ENCODE assay signal across 1 fruit fly cellular context in the genomic region with DNA sequence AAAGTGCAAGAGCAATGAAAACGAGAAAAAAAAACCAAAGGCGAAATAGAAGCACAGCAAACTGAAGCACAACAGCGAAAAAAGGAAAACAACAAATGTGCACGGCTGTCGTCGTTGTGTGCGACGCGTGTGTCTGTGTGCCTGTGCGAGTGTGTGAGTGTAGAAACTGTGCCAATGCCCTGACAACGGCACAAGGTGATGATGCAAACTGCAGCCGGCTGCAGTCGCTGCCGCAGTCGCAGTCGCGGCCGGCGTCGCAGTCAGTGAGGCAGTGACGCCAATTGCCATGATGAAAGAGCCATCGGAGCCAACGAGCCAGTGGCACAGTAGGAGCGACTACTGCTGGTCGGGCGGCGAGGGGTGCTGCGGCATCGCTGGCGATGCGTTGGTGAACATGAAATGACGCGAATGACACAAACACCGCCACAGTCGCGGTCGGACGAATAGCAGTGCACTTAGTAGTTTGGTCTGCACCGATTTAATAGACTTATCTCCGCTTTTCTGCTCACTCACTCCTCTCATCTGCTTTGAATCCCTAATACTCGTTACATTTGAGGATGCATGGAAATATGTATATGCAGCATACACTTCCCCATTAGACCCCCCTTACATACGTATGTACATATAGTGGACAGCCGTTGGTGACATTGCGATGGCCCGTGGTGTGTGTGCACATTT.
TF ChIP-seq lines count a peak whose summit lies in the region.

No protein-coding gene starts in this region.

TF ChIP-seq in whole organism, embryonic, 481 proteins besides CTCF, POLR2A, EP300 and RAD21 (continued from another document and continues in another):
- peak; percentile 20 for TF ChIP-seq CG6654 (GFP tag; optimal IDR thresholded peaks at IDR 0.05; lab: Kevin White, UChicago)
- TF ChIP-seq hkb (optimal IDR thresholded peaks at IDR 0.05; lab: Kevin White, UChicago): no peak
- peak; percentile 66 for TF ChIP-seq hkb (GFP tag; IDR thresholded peaks at IDR 0.05; lab: Robert Waterston, UW)
- no peak for TF ChIP-seq CrebB (tag; optimal IDR thresholded peaks at IDR 0.05; lab: Kevin White, UChicago)
- peak; percentile 82 for TF ChIP-seq CG13424 (tag; optimal IDR thresholded peaks at IDR 0.05; lab: Kevin White, UChicago)
- peak; percentile 8 to 26 for TF ChIP-seq chif (GFP tag; optimal IDR thresholded peaks at IDR 0.05; lab: Kevin White, UChicago)
- TF ChIP-seq exex (tag; optimal IDR thresholded peaks at IDR 0.05; lab: Kevin White, UChicago): no peak
- TF ChIP-seq CG10431 (GFP tag; optimal IDR thresholded peaks at IDR 0.05; lab: Kevin White, UChicago): peak; percentile 25
- peak; percentile 46 for TF ChIP-seq CG12659 (GFP tag; optimal IDR thresholded peaks at IDR 0.05; lab: Kevin White, UChicago)
- no peak for TF ChIP-seq pan (optimal IDR thresholded peaks at IDR 0.05; lab: Kevin White, UChicago)
- peak in 1 of 2 experiments; percentile 52 for TF ChIP-seq pan (GFP tag; optimal IDR thresholded peaks at IDR 0.05 in 1 of 2, IDR thresholded peaks at IDR 0.05 in 1 of 2)
- no peak for TF ChIP-seq CG7786 (GFP tag; optimal IDR thresholded peaks at IDR 0.05; lab: Kevin White, UChicago)
- TF ChIP-seq Nf-YB (GFP tag; optimal IDR thresholded peaks at IDR 0.05; lab: Kevin White, UChicago): peak; percentile 39
- no peak for TF ChIP-seq CG4854 (GFP tag; optimal IDR thresholded peaks at IDR 0.05; lab: Kevin White, UChicago)
- TF ChIP-seq CG15479 (GFP tag; optimal IDR thresholded peaks at IDR 0.05; lab: Kevin White, UChicago): no peak
- peak; percentile 59 for TF ChIP-seq CG11723 (GFP tag; optimal IDR thresholded peaks at IDR 0.05; lab: Kevin White, UChicago)
- peak; percentile 41 for TF ChIP-seq kay (GFP tag; optimal IDR thresholded peaks at IDR 0.05; lab: Kevin White, UChicago)
- TF ChIP-seq CG3065 (GFP tag; optimal IDR thresholded peaks at IDR 0.05; lab: Kevin White, UChicago): no peak
- TF ChIP-seq Sin3A (optimal IDR thresholded peaks at IDR 0.05; lab: Kevin White, UChicago): no peak
- no peak for TF ChIP-seq CG4617 (GFP tag; optimal IDR thresholded peaks at IDR 0.05; lab: Kevin White, UChicago; ENCODE audit: borderline replicate concordance)
- TF ChIP-seq Hr3 (GFP tag; optimal IDR thresholded peaks at IDR 0.05; lab: Kevin White, UChicago): peak; percentile 46
- TF ChIP-seq CG7839 (tag; optimal IDR thresholded peaks at IDR 0.05; lab: Kevin White, UChicago): peak; percentile 72
- TF ChIP-seq Kr (GFP tag; optimal IDR thresholded peaks at IDR 0.05; lab: Kevin White, UChicago): no peak
- TF ChIP-seq lab (GFP tag; optimal IDR thresholded peaks at IDR 0.05; lab: Kevin White, UChicago): peak; percentile 55
- TF ChIP-seq Xbp1 (GFP tag; optimal IDR thresholded peaks at IDR 0.05; lab: Kevin White, UChicago): peak; percentile 39
- TF ChIP-seq CG13775 (GFP tag; optimal IDR thresholded peaks at IDR 0.05; lab: Kevin White, UChicago): no peak
- TF ChIP-seq slp2 (GFP tag; optimal IDR thresholded peaks at IDR 0.05; lab: Kevin White, UChicago): peak; percentile 47
- TF ChIP-seq CG2678 (tag; optimal IDR thresholded peaks at IDR 0.05; lab: Kevin White, UChicago): peak; percentile 78
- TF ChIP-seq pfk (GFP tag; optimal IDR thresholded peaks at IDR 0.05; lab: Kevin White, UChicago): no peak
- TF ChIP-seq Doc2 (GFP tag; IDR thresholded peaks at IDR 0.05; lab: Robert Waterston, UW): no peak
- 0 out of 3 replicates have a peak, but pooled peaks have one; percentile 23 for TF ChIP-seq Aef1 (GFP tag; IDR thresholded peaks at IDR 0.05; lab: Robert Waterston, UW)
- TF ChIP-seq CG7963 (GFP tag; IDR thresholded peaks at IDR 0.05; lab: Robert Waterston, UW; ENCODE audit: partially characterized antibody): no peak
- no peak; the same call in 1 of the 2 replicates for TF ChIP-seq Lim3 (GFP tag; IDR thresholded peaks at IDR 0.05; lab: Robert Waterston, UW)
- TF ChIP-seq Blimp-1 (GFP tag; optimal IDR thresholded peaks at IDR 0.05; lab: Kevin White, UChicago): peak; percentile 63
- peak; percentile 42 to 77 for TF ChIP-seq bsh (GFP tag; optimal IDR thresholded peaks at IDR 0.05; lab: Kevin White, UChicago)
- TF ChIP-seq Atf3 (GFP tag; optimal IDR thresholded peaks at IDR 0.05; lab: Kevin White, UChicago): peak; percentile 6
- TF ChIP-seq Hmr (GFP tag; optimal IDR thresholded peaks at IDR 0.05; lab: Kevin White, UChicago): peak; percentile 2
- TF ChIP-seq CG30020 (tag; optimal IDR thresholded peaks at IDR 0.05; lab: Kevin White, UChicago): peak; percentile 4
- peak; percentile 5 for TF ChIP-seq HmgZ (tag; optimal IDR thresholded peaks at IDR 0.05; lab: Kevin White, UChicago)
- no peak for TF ChIP-seq CG12155 (GFP tag; optimal IDR thresholded peaks at IDR 0.05; lab: Kevin White, UChicago)
- no peak for TF ChIP-seq gcm2 (GFP tag; optimal IDR thresholded peaks at IDR 0.05; lab: Kevin White, UChicago)
- TF ChIP-seq gce (GFP tag; IDR thresholded peaks at IDR 0.05; lab: Robert Waterston, UW): 0 out of 3 replicates have a peak, but pooled peaks have one; percentile 56
- peak; percentile 41 for TF ChIP-seq Deaf1 (tag; optimal IDR thresholded peaks at IDR 0.05; lab: Kevin White, UChicago)
- no peak for TF ChIP-seq Hey (tag; optimal IDR thresholded peaks at IDR 0.05; lab: Kevin White, UChicago)
- TF ChIP-seq oc (tag; optimal IDR thresholded peaks at IDR 0.05; lab: Kevin White, UChicago): peak; percentile 55
- peak; percentile 16 for TF ChIP-seq Mes4 (GFP tag; optimal IDR thresholded peaks at IDR 0.05; lab: Kevin White, UChicago)
- peak; percentile 65 for TF ChIP-seq CG4424 (GFP tag; optimal IDR thresholded peaks at IDR 0.05; lab: Kevin White, UChicago)
- TF ChIP-seq br (optimal IDR thresholded peaks at IDR 0.05; lab: Kevin White, UChicago): no peak
- TF ChIP-seq chm (GFP tag; IDR thresholded peaks at IDR 0.05; lab: Robert Waterston, UW): no peak
- TF ChIP-seq ranshi (GFP tag; IDR thresholded peaks at IDR 0.05; lab: Robert Waterston, UW): peak; percentile 43; the same call in 1 of the 2 replicates
- TF ChIP-seq CG9876 (GFP tag; optimal IDR thresholded peaks at IDR 0.05; lab: Kevin White, UChicago): peak; percentile 3
- peak; percentile 75 for TF ChIP-seq CG5180 (GFP tag; optimal IDR thresholded peaks at IDR 0.05; lab: Kevin White, UChicago)
- TF ChIP-seq CG12299 (tag; optimal IDR thresholded peaks at IDR 0.05; lab: Kevin White, UChicago): peak; percentile 9
- peak; percentile 10 for TF ChIP-seq Side (GFP tag; optimal IDR thresholded peaks at IDR 0.05; lab: Kevin White, UChicago)
- TF ChIP-seq croc (GFP tag; conservative IDR thresholded peaks at IDR 0.05; lab: Robert Waterston, UW): peak; percentile 60
- TF ChIP-seq tx (GFP tag; optimal IDR thresholded peaks at IDR 0.05; lab: Kevin White, UChicago): no peak
- TF ChIP-seq lov (optimal IDR thresholded peaks at IDR 0.05; lab: Kevin White, UChicago): no peak
- no peak for TF ChIP-seq lov (GFP tag; IDR thresholded peaks at IDR 0.05; lab: Robert Waterston, UW)
- peak; percentile 66; the same call in 1 of the 3 replicates for TF ChIP-seq so (GFP tag; IDR thresholded peaks at IDR 0.05; lab: Robert Waterston, UW)
- no peak for TF ChIP-seq CG14860 (GFP tag; IDR thresholded peaks at IDR 0.05; lab: Robert Waterston, UW; ENCODE audit: partially characterized antibody)
- TF ChIP-seq trh (GFP tag; optimal IDR thresholded peaks at IDR 0.05; lab: Kevin White, UChicago): no peak
- TF ChIP-seq CG6813 (GFP tag; optimal IDR thresholded peaks at IDR 0.05; lab: Kevin White, UChicago): no peak
- no peak for TF ChIP-seq YL-1 (GFP tag; optimal IDR thresholded peaks at IDR 0.05; lab: Kevin White, UChicago)
- TF ChIP-seq CG8281 (tag; optimal IDR thresholded peaks at IDR 0.05; lab: Kevin White, UChicago): peak; percentile 58
- peak; percentile 65 for TF ChIP-seq salm (tag; optimal IDR thresholded peaks at IDR 0.05; lab: Kevin White, UChicago)
- peak; percentile 19 for TF ChIP-seq scrt (GFP tag; optimal IDR thresholded peaks at IDR 0.05; lab: Kevin White, UChicago)
- TF ChIP-seq fru (optimal IDR thresholded peaks at IDR 0.05; lab: Kevin White, UChicago): no peak
- TF ChIP-seq NK7.1 (GFP tag; optimal IDR thresholded peaks at IDR 0.05; lab: Kevin White, UChicago): no peak
- TF ChIP-seq PHDP (tag; optimal IDR thresholded peaks at IDR 0.05; lab: Kevin White, UChicago): peak; percentile 39
- no peak for TF ChIP-seq ato (GFP tag; IDR thresholded peaks at IDR 0.05; lab: Robert Waterston, UW; ENCODE audit: partially characterized antibody)
- TF ChIP-seq CG8359 (GFP tag; optimal IDR thresholded peaks at IDR 0.05; lab: Kevin White, UChicago; ENCODE audit: borderline replicate concordance): peak; percentile 32
- TF ChIP-seq h (optimal IDR thresholded peaks at IDR 0.05; lab: Kevin White, UChicago): no peak
- TF ChIP-seq klu (GFP tag; IDR thresholded peaks at IDR 0.05; lab: Robert Waterston, UW): no peak
- TF ChIP-seq Dad (GFP tag; optimal IDR thresholded peaks at IDR 0.05; lab: Kevin White, UChicago): no peak
- TF ChIP-seq CG10147 (GFP tag; optimal IDR thresholded peaks at IDR 0.05; lab: Kevin White, UChicago): no peak
- TF ChIP-seq wek (GFP tag; optimal IDR thresholded peaks at IDR 0.05; lab: Kevin White, UChicago): peak; percentile 61
- TF ChIP-seq fd64A (GFP tag; optimal IDR thresholded peaks at IDR 0.05; lab: Kevin White, UChicago): peak; percentile 75
- no peak for TF ChIP-seq CG18476 (GFP tag; optimal IDR thresholded peaks at IDR 0.05; lab: Kevin White, UChicago)
- peak; percentile 57 for TF ChIP-seq CG10209 (GFP tag; optimal IDR thresholded peaks at IDR 0.05; lab: Kevin White, UChicago)
- TF ChIP-seq CG8765 (GFP tag; IDR thresholded peaks at IDR 0.05; lab: Robert Waterston, UW): no peak
- no peak for TF ChIP-seq CG32532 (GFP tag; IDR thresholded peaks at IDR 0.05; lab: Robert Waterston, UW)
- peak; percentile 32; the same call in 1 of the 3 replicates for TF ChIP-seq CG11560 (tag; IDR thresholded peaks at IDR 0.05; lab: Robert Waterston, UW)
- TF ChIP-seq tup (GFP tag; optimal IDR thresholded peaks at IDR 0.05; lab: Kevin White, UChicago): no peak
- TF ChIP-seq CG15269 (tag; optimal IDR thresholded peaks at IDR 0.05; lab: Kevin White, UChicago): peak; percentile 52
- no peak for TF ChIP-seq CG43689 (GFP tag; IDR thresholded peaks at IDR 0.05; lab: Robert Waterston, UW)
- 0 out of 2 replicates have a peak, but pooled peaks have one; percentile 46 for TF ChIP-seq CG32767 (GFP tag; IDR thresholded peaks at IDR 0.05; lab: Robert Waterston, UW)
- TF ChIP-seq sob (GFP tag; IDR thresholded peaks at IDR 0.05; lab: Robert Waterston, UW): no peak
- no peak for TF ChIP-seq lbe (GFP tag; optimal IDR thresholded peaks at IDR 0.05; lab: Kevin White, UChicago)
- TF ChIP-seq HLH3B (GFP tag; IDR thresholded peaks at IDR 0.05; lab: Robert Waterston, UW): peak; percentile 61; the same call in 1 of the 2 replicates
- peak; percentile 54 for TF ChIP-seq Fer1 (GFP tag; optimal IDR thresholded peaks at IDR 0.05; lab: Kevin White, UChicago)
- TF ChIP-seq CG13894 (tag; optimal IDR thresholded peaks at IDR 0.05; lab: Kevin White, UChicago): no peak
- TF ChIP-seq sens-2 (GFP tag; IDR thresholded peaks at IDR 0.05; lab: Robert Waterston, UW): peak; percentile 48; the same call in 1 of the 2 replicates
- no peak for TF ChIP-seq C15 (GFP tag; IDR thresholded peaks at IDR 0.05; lab: Robert Waterston, UW)
- 0 out of 3 replicates have a peak, but pooled peaks have one; percentile 46 for TF ChIP-seq ase (GFP tag; IDR thresholded peaks at IDR 0.05; lab: Robert Waterston, UW)
- TF ChIP-seq CG31224 (GFP tag; IDR thresholded peaks at IDR 0.05; lab: Robert Waterston, UW): no peak
- peak; percentile 32 for TF ChIP-seq sug (tag; optimal IDR thresholded peaks at IDR 0.05; lab: Kevin White, UChicago)
- TF ChIP-seq CG11085 (GFP tag; IDR thresholded peaks at IDR 0.05; lab: Robert Waterston, UW): no peak
- TF ChIP-seq MBD-R2 (GFP tag; IDR thresholded peaks at IDR 0.05; lab: Robert Waterston, UW): no peak
- TF ChIP-seq hth (optimal IDR thresholded peaks at IDR 0.05; lab: Kevin White, UChicago): no peak
- TF ChIP-seq CG9727 (GFP tag; optimal IDR thresholded peaks at IDR 0.05; lab: Kevin White, UChicago): no peak
- no peak for TF ChIP-seq Usf (GFP tag; optimal IDR thresholded peaks at IDR 0.05; lab: Kevin White, UChicago)
- TF ChIP-seq stc (GFP tag; IDR thresholded peaks at IDR 0.05; lab: Robert Waterston, UW): peak; percentile 56
- TF ChIP-seq Myb (GFP tag; optimal IDR thresholded peaks at IDR 0.05; lab: Kevin White, UChicago): no peak
- TF ChIP-seq z (GFP tag; IDR thresholded peaks at IDR 0.05; lab: Robert Waterston, UW): no peak
- TF ChIP-seq CG6689 (GFP tag; IDR thresholded peaks at IDR 0.05; lab: Robert Waterston, UW): peak; percentile 78
- peak; percentile 73 for TF ChIP-seq lmd (GFP tag; IDR thresholded peaks at IDR 0.05; lab: Robert Waterston, UW)
- TF ChIP-seq CG31388 (GFP tag; optimal IDR thresholded peaks at IDR 0.05; lab: Kevin White, UChicago): no peak
- TF ChIP-seq ind (GFP tag; optimal IDR thresholded peaks at IDR 0.05; lab: Kevin White, UChicago): peak; percentile 61
- no peak for TF ChIP-seq Dref (GFP tag; IDR thresholded peaks at IDR 0.05; lab: Robert Waterston, UW)
- TF ChIP-seq ro (GFP tag; IDR thresholded peaks at IDR 0.05; lab: Robert Waterston, UW): peak; percentile 28; the same call in 1 of the 2 replicates
- TF ChIP-seq pum (GFP tag; optimal IDR thresholded peaks at IDR 0.05; lab: Kevin White, UChicago): peak; percentile 46
- no peak for TF ChIP-seq ab (GFP tag; optimal IDR thresholded peaks at IDR 0.05; lab: Kevin White, UChicago)
- no peak for TF ChIP-seq Dip2 (GFP tag; IDR thresholded peaks at IDR 0.05; lab: Robert Waterston, UW)
- TF ChIP-seq CG10979 (tag; optimal IDR thresholded peaks at IDR 0.05; lab: Kevin White, UChicago): peak; percentile 61
- peak; percentile 67 for TF ChIP-seq CG12071 (GFP tag; optimal IDR thresholded peaks at IDR 0.05; lab: Kevin White, UChicago)
- TF ChIP-seq BEAF-32 (GFP tag; optimal IDR thresholded peaks at IDR 0.05; lab: Kevin White, UChicago): no peak
- no peak for TF ChIP-seq CG16815 (GFP tag; optimal IDR thresholded peaks at IDR 0.05; lab: Kevin White, UChicago)
- TF ChIP-seq CG14965 (GFP tag; optimal IDR thresholded peaks at IDR 0.05; lab: Kevin White, UChicago; ENCODE audit: borderline replicate concordance): no peak
- TF ChIP-seq phol (tag; optimal IDR thresholded peaks at IDR 0.05; lab: Kevin White, UChicago): peak; percentile 79
- peak; percentile 64 for TF ChIP-seq kni (GFP tag; optimal IDR thresholded peaks at IDR 0.05; lab: Kevin White, UChicago)
- peak; percentile 21 for TF ChIP-seq CG18764 (GFP tag; optimal IDR thresholded peaks at IDR 0.05; lab: Kevin White, UChicago)
- TF ChIP-seq CG14014 (GFP tag; IDR thresholded peaks at IDR 0.05; lab: Robert Waterston, UW): peak; percentile 11; the same call in 1 of the 2 replicates
- no peak for TF ChIP-seq nerfin-2 (GFP tag; IDR thresholded peaks at IDR 0.05; lab: Robert Waterston, UW; ENCODE audit: partially characterized antibody)
- TF ChIP-seq Elba2 (GFP tag; optimal IDR thresholded peaks at IDR 0.05; lab: Kevin White, UChicago): no peak
